Fruit fly (Drosophila melanogaster) whole organism, embryonic: Measurements from ENCODE around the gene CG13658.
A peak's percentile ranks its signal among the peaks of the same experiment; 100 is the strongest.

Source experiments
- B-H1 ChIP-seq: fragments of 200-800 bp; sonication (Bioruptor generic); IDR thresholded peaks from 3 replicates; pipeline ENCODE4 v1.3.6; 2022; ENCODE audit warnings: missing biosample characterization, missing genetic modification characterization
- B-H2 ChIP-seq: fragments of 200-800 bp; sonication (Bioruptor generic); optimal IDR thresholded peaks from 2 replicates; lab custom pipeline; 2018; ENCODE audit warnings: missing biosample characterization, mild to moderate bottlenecking, missing genetic modification characterization
- Blimp-1 ChIP-seq: fragments of 200-800 bp; sonication (Bioruptor generic); optimal IDR thresholded peaks from 3 replicates; lab custom pipeline; 2018; ENCODE audit warnings: missing biosample characterization, missing genetic modification characterization, mild to moderate bottlenecking, moderate library complexity, missing genetic modification reagents
- Bteb2 ChIP-seq: fragments of 200-800 bp; sonication (Bioruptor generic); optimal IDR thresholded peaks from 2 replicates; lab custom pipeline; 2016; ENCODE audit warnings: missing biosample characterization, missing genetic modification characterization
- CG11456 ChIP-seq: fragments of 200-800 bp; sonication (Bioruptor generic); IDR thresholded peaks from 3 replicates; pipeline ENCODE4 v1.3.6; 2022; ENCODE audit warnings: missing biosample characterization, missing genetic modification characterization
- CG12104 ChIP-seq: fragments of 200-800 bp; sonication (Bioruptor generic); optimal IDR thresholded peaks from 3 replicates; lab custom pipeline; 2016; ENCODE audit warnings: missing biosample characterization, missing genetic modification characterization
- CG1602 ChIP-seq: fragments of 200-800 bp; sonication (Bioruptor generic); optimal IDR thresholded peaks from 3 replicates; lab custom pipeline; 2016; ENCODE audit warnings: missing biosample characterization, missing genetic modification characterization
- CG32772 ChIP-seq: fragments of 200-800 bp; sonication (Bioruptor generic); IDR thresholded peaks from 2 replicates; pipeline ENCODE4 v1.3.6; 2022; ENCODE audit warnings: missing biosample characterization, missing genetic modification characterization
- CG33557 ChIP-seq: fragments of 200-800 bp; sonication (Bioruptor generic); optimal IDR thresholded peaks from 2 replicates; lab custom pipeline; 2019; ENCODE audit warnings: missing biosample characterization, mild to moderate bottlenecking, missing genetic modification characterization, moderate library complexity
- CG7271 ChIP-seq: fragments of 200-800 bp; sonication (Bioruptor generic); optimal IDR thresholded peaks from 2 replicates; lab custom pipeline; 2018; ENCODE audit warnings: missing biosample characterization, mild to moderate bottlenecking, missing genetic modification characterization, moderate library complexity
- CG7786 ChIP-seq: fragments of 200-800 bp; sonication (Bioruptor generic); optimal IDR thresholded peaks from 2 replicates; lab custom pipeline; 2016; ENCODE audit warnings: missing biosample characterization, missing genetic modification characterization
- CG8359 ChIP-seq: fragments of 200-800 bp; sonication (Bioruptor generic); optimal IDR thresholded peaks from 2 replicates; lab custom pipeline; 2017; ENCODE audit warnings: missing biosample characterization, mild to moderate bottlenecking, missing genetic modification characterization, borderline replicate concordance
- CG9797 ChIP-seq: fragments of 200-800 bp; sonication (Bioruptor generic); optimal IDR thresholded peaks from 3 replicates; lab custom pipeline; 2018; ENCODE audit warnings: missing biosample characterization, mild to moderate bottlenecking, missing genetic modification characterization
- CrebB ChIP-seq: fragments of 200-800 bp; sonication (Bioruptor generic); optimal IDR thresholded peaks from 3 replicates; lab custom pipeline; 2018; ENCODE audit warnings: missing biosample characterization, mild to moderate bottlenecking, missing genetic modification characterization
- D ChIP-seq, 2 experiments: fragments of 200-800 bp in 1 of 2; fragments of >200 bp in 1 of 2; sonication (Bioruptor generic) in 1 of 2; optimal IDR thresholded peaks; 2 replicates in 1 of 2; 3 replicates in 1 of 2; lab custom pipeline; 2017; ENCODE audit warnings: mild to moderate bottlenecking in 1 of 2, missing biosample characterization in 1 of 2, missing genetic modification characterization in 1 of 2, missing genetic modification reagents in 1 of 2
- Dp ChIP-seq: fragments of 200-800 bp; sonication (Bioruptor generic); optimal IDR thresholded peaks from 2 replicates; lab custom pipeline; 2018; ENCODE audit warnings: missing biosample characterization, mild to moderate bottlenecking, missing genetic modification characterization, moderate library complexity
- Hr3 ChIP-seq: fragments of 200-800 bp; sonication (Bioruptor generic); optimal IDR thresholded peaks from 3 replicates; lab custom pipeline; 2016; ENCODE audit warnings: missing biosample characterization, missing genetic modification characterization
- Hr78 ChIP-seq, 2 experiments: fragments of 200-800 bp in 1 of 2; fragments of >200 bp in 1 of 2; sonication (Bioruptor generic) in 1 of 2; optimal IDR thresholded peaks; 2 replicates each; lab custom pipeline; 2017 to 2019; ENCODE audit warnings: missing biosample characterization in 2 of 2, missing genetic modification characterization in 2 of 2, mild to moderate bottlenecking in 1 of 2, moderate library complexity in 1 of 2
- PHDP ChIP-seq: fragments of 200-800 bp; sonication (Bioruptor generic); optimal IDR thresholded peaks from 3 replicates; lab custom pipeline; 2018; ENCODE audit warnings: missing biosample characterization, mild to moderate bottlenecking, missing genetic modification characterization, moderate library complexity
- Pdp1 ChIP-seq, 2 experiments: fragments of 200-800 bp; sonication (Bioruptor generic); optimal IDR thresholded peaks; 3 replicates each; lab custom pipeline; 2016; ENCODE audit warnings: missing biosample characterization in 2 of 2, missing genetic modification characterization in 2 of 2, mild to moderate bottlenecking in 1 of 2, moderate library complexity in 1 of 2
- Rfx ChIP-seq: fragments of 200-800 bp; sonication (Bioruptor generic); IDR thresholded peaks from 2 replicates; pipeline ENCODE4 v1.3.6; 2022; ENCODE audit warnings: missing biosample characterization, missing genetic modification characterization
- Trl ChIP-seq, 3 experiments: fragments of >200 bp in 2 of 3; fragments of 200-800 bp in 1 of 3; sonication (Bioruptor generic) in 1 of 3; optimal IDR thresholded peaks; 2 replicates in 1 of 3; 3 replicates in 2 of 3; lab custom pipeline; 2016 to 2017; ENCODE audit warnings: missing biosample characterization in 1 of 3, missing genetic modification characterization in 1 of 3
- ash1 ChIP-seq: fragments of 200-800 bp; sonication (Bioruptor generic); optimal IDR thresholded peaks from 2 replicates; lab custom pipeline; 2018; ENCODE audit warnings: missing biosample characterization, mild to moderate bottlenecking, missing genetic modification characterization
- cas ChIP-seq: fragments of 200-800 bp; sonication (Bioruptor generic); IDR thresholded peaks from 2 replicates; pipeline ENCODE4 v1.3.6; 2022; ENCODE audit warnings: missing biosample characterization, missing genetic modification characterization
- caup ChIP-seq: fragments of 200-800 bp; sonication (Bioruptor generic); optimal IDR thresholded peaks from 3 replicates; lab custom pipeline; 2017; ENCODE audit warnings: missing biosample characterization, mild to moderate bottlenecking, missing genetic modification characterization, moderate library complexity; ENCODE audit not compliant: severe bottlenecking
- chif ChIP-seq, 2 experiments: fragments of 200-800 bp; sonication (Bioruptor generic); optimal IDR thresholded peaks; 3 replicates each; lab custom pipeline; 2016; ENCODE audit warnings: missing biosample characterization in 2 of 2, missing genetic modification characterization in 2 of 2
- ci ChIP-seq: fragments of 200-800 bp; sonication (Bioruptor generic); IDR thresholded peaks from 3 replicates; pipeline ENCODE4 v1.3.6; 2022; ENCODE audit warnings: missing biosample characterization, missing genetic modification characterization
- exex ChIP-seq: fragments of 200-800 bp; sonication (Bioruptor generic); optimal IDR thresholded peaks from 4 replicates; lab custom pipeline; 2018; ENCODE audit warnings: missing biosample characterization, mild to moderate bottlenecking, missing genetic modification characterization, moderate library complexity
- ftz-f1 ChIP-seq: fragments of 200-800 bp; sonication (Bioruptor generic); optimal IDR thresholded peaks from 2 replicates; lab custom pipeline; 2016; ENCODE audit warnings: missing biosample characterization, missing genetic modification characterization
- grn ChIP-seq: fragments of 200-800 bp; sonication (Bioruptor generic); optimal IDR thresholded peaks from 3 replicates; lab custom pipeline; 2017; ENCODE audit warnings: missing biosample characterization, missing genetic modification characterization
- lilli ChIP-seq: fragments of 200-800 bp; sonication (Bioruptor generic); optimal IDR thresholded peaks from 3 replicates; lab custom pipeline; 2016; ENCODE audit warnings: missing biosample characterization, missing genetic modification characterization
- run ChIP-seq: fragments of 200-800 bp; sonication (Bioruptor generic); optimal IDR thresholded peaks from 3 replicates; lab custom pipeline; 2018; ENCODE audit warnings: missing biosample characterization, mild to moderate bottlenecking, missing genetic modification characterization
- scrt ChIP-seq: fragments of 200-800 bp; sonication (Bioruptor generic); optimal IDR thresholded peaks from 2 replicates; lab custom pipeline; 2018; ENCODE audit warnings: missing biosample characterization, mild to moderate bottlenecking, missing genetic modification characterization, moderate library complexity
- sna ChIP-seq: fragments of 200-800 bp; sonication (Bioruptor generic); IDR thresholded peaks from 2 replicates; pipeline ENCODE4 v1.3.6; 2022; ENCODE audit warnings: missing biosample characterization, missing genetic modification characterization; ENCODE audit not compliant: partially characterized antibody
- sug ChIP-seq: fragments of 200-800 bp; optimal IDR thresholded peaks from 2 replicates; lab custom pipeline; 2019; ENCODE audit warnings: missing biosample characterization, mild to moderate bottlenecking, missing genetic modification characterization, moderate library complexity
- toy ChIP-seq: fragments of 200-800 bp; sonication (Bioruptor generic); IDR thresholded peaks from 2 replicates; pipeline ENCODE4 v1.3.6; 2022; ENCODE audit warnings: missing biosample characterization, missing genetic modification characterization
- tup ChIP-seq: fragments of 200-800 bp; sonication (Bioruptor generic); optimal IDR thresholded peaks from 2 replicates; lab custom pipeline; 2016; ENCODE audit warnings: missing biosample characterization, mild to moderate bottlenecking, missing genetic modification characterization, moderate library complexity
- wor ChIP-seq: fragments of 200-800 bp; sonication (Bioruptor generic); IDR thresholded peaks from 2 replicates; pipeline ENCODE4 v1.3.6; 2022; ENCODE audit warnings: missing biosample characterization, missing genetic modification characterization
- zfh1 ChIP-seq: fragments of 200-800 bp; sonication (Bioruptor generic); IDR thresholded peaks from 3 replicates; pipeline ENCODE4 v1.3.6; 2022; ENCODE audit warnings: missing biosample characterization, missing genetic modification characterization

The CG13658 gene

DNA sequence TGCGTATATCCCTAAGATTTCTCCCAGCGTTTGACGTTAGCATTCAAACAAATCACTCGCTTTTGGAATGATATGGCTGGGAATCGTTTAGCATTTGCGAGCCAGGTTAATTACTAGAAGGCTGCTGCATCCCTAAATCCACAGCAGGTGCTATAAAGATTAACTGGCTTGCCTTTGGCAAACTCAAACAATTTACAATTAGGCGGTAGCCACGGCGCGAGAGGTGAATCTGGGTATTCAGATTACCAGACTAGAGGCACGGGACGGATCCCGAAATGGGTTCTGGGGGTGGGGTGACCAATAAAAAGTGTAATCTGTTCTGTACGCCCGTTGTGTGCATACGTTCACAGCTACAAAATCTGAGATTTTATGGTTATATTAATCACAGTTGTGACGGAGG, 6.1 kb upstream of the CG13658 start, which contains the start of gene CG11892 (continued):
- TF ChIP-seq Blimp-1 (GFP tag; lab: Kevin White, UChicago) (no peak), CG1602 (GFP tag; lab: Kevin White, UChicago) (no peak), ci (peak; percentile 69; the same call in 1 of the 3 replicates), zfh1 (no peak), Dp (GFP tag; lab: Kevin White, UChicago) (no peak), sna (no peak), CrebB (tag; lab: Kevin White, UChicago) (peak; percentile 66), tup (no peak), caup (GFP tag; lab: Kevin White, UChicago) (peak; percentile 58), Bteb2 (GFP tag; lab: Kevin White, UChicago) (no peak), Rfx (GFP tag; lab: Robert Waterston, UW) (0 out of 2 replicates have a peak, but pooled peaks have one; percentile 15), B-H1 (GFP tag; lab: Robert Waterston, UW) (no peak), PHDP (tag; lab: Kevin White, UChicago) (peak; percentile 58), chif (GFP tag; optimal IDR thresholded peaks at IDR 0.05; lab: Kevin White, UChicago) (no peak), lilli (GFP tag; lab: Kevin White, UChicago) (peak; percentile 15), scrt (GFP tag; lab: Kevin White, UChicago) (peak; percentile 68), ash1 (peak; percentile 45), CG7271 (tag; lab: Kevin White, UChicago) (no peak), wor (GFP tag; lab: Robert Waterston, UW) (no peak), CG11456 (GFP tag; lab: Robert Waterston, UW) (no peak), Trl (optimal IDR thresholded peaks at IDR 0.05; lab: Kevin White, UChicago) (no peak), Trl (GFP tag; optimal IDR thresholded peaks at IDR 0.05; lab: Kevin White, UChicago) (no peak), CG12104 (GFP tag; lab: Kevin White, UChicago) (peak; percentile 38), B-H2 (GFP tag; lab: Kevin White, UChicago) (peak; percentile 19), CG32772 (GFP tag; lab: Robert Waterston, UW) (no peak), CG8359 (GFP tag; lab: Kevin White, UChicago) (peak; percentile 6), CG9797 (GFP tag; lab: Kevin White, UChicago) (no peak), toy (no peak)

DNA sequence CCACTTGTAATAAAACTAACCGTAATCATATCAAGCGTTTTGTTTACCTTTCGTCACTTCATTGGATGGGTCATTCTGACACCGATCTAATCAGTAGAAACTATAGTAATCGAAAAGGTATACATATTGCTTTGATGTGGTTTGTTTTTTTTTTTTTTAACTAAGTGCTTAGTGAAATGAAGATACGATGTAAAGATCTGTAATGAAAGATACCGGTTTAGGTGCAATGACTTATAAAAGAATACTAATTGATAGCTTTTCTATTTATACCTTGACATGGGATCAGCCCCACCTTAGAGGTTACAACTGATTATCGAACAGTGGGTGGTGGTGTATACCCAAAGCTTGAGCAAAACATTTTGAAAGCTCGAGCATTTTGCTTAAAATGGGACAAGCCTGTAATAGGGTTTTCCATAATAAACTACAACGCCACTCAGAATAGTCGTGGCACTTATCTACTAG, 4.0 kb upstream of the CG13658 start, which contains the start of gene CG31300:
Gene CG31300 (plus strand): TSS at position 412 of the 462 bp plus-strand sequence.
- TF ChIP-seq ftz-f1 (GFP tag; lab: Kevin White, UChicago): no peak
- TF ChIP-seq sug: peak; percentile 18
- TF ChIP-seq exex (tag; lab: Kevin White, UChicago): peak; percentile 37
- no peak for TF ChIP-seq cas (GFP tag; lab: Robert Waterston, UW)
- TF ChIP-seq CG33557 (GFP tag; lab: Kevin White, UChicago): no peak
- no peak for TF ChIP-seq Hr3
- TF ChIP-seq D (optimal IDR thresholded peaks at IDR 0.05; lab: Kevin White, UChicago): no peak
- no peak for TF ChIP-seq D (GFP tag; optimal IDR thresholded peaks at IDR 0.05; lab: Kevin White, UChicago)
- TF ChIP-seq run (tag; lab: Kevin White, UChicago): peak; percentile 69
- TF ChIP-seq Pdp1 (GFP tag; optimal IDR thresholded peaks at IDR 0.05; lab: Kevin White, UChicago): peak in 1 of 2 experiments; percentile 59
- TF ChIP-seq CG7786 (GFP tag; lab: Kevin White, UChicago): no peak
- peak in 1 of 2 experiments; percentile 57 for TF ChIP-seq Hr78 (GFP tag; optimal IDR thresholded peaks at IDR 0.05; lab: Kevin White, UChicago)
- TF ChIP-seq grn (GFP tag; lab: Kevin White, UChicago): peak; percentile 68
